Fruit fly (Drosophila melanogaster): Measurements from ENCODE around the gene CG43448.

CG43448 gene

dm6 chr3R:30258991-30259351 lies 21.4 kb upstream of the CG43448 start (continued):
- peak; percentile 92 for TF ChIP-seq acj6 (GFP tag; optimal IDR thresholded peaks at IDR 0.05)
- TF ChIP-seq ss (GFP tag; optimal IDR thresholded peaks at IDR 0.05), result peak; percentile 94 to 95
- TF ChIP-seq dac (GFP tag; optimal IDR thresholded peaks at IDR 0.05), result peak; percentile 47
- peak; percentile 71 for TF ChIP-seq CG4318 (GFP tag; optimal IDR thresholded peaks at IDR 0.05)
- peak; percentile 87 for TF ChIP-seq CG7368 (GFP tag; optimal IDR thresholded peaks at IDR 0.05)
- peak; percentile 94 for TF ChIP-seq Sox14 (GFP tag; optimal IDR thresholded peaks at IDR 0.05)
- TF ChIP-seq svp (GFP tag), result peak; percentile 98
- TF ChIP-seq Gug (GFP tag; IDR thresholded peaks at IDR 0.05), result peak; percentile 70
- TF ChIP-seq Hr38 (GFP tag; optimal IDR thresholded peaks at IDR 0.05), result no peak
- TF ChIP-seq CG8319 (GFP tag; optimal IDR thresholded peaks at IDR 0.05), result peak; percentile 83
- peak; percentile 93 for TF ChIP-seq CG10631 (GFP tag; optimal IDR thresholded peaks at IDR 0.05)
- peak; percentile 85 for TF ChIP-seq CG15336 (GFP tag; IDR thresholded peaks at IDR 0.05)
- TF ChIP-seq CG6276 (GFP tag; optimal IDR thresholded peaks at IDR 0.05), result peak; percentile 48
- no peak for TF ChIP-seq fkh (GFP tag; optimal IDR thresholded peaks at IDR 0.05)
- TF ChIP-seq fd59A (GFP tag; optimal IDR thresholded peaks at IDR 0.05), result peak; percentile 95
- peak; percentile 74 for TF ChIP-seq CG6854 (GFP tag; optimal IDR thresholded peaks at IDR 0.05)
- peak; percentile 94 for TF ChIP-seq CG10669 (GFP tag; optimal IDR thresholded peaks at IDR 0.05)
- peak; percentile 96 for TF ChIP-seq Ets96B (tag; optimal IDR thresholded peaks at IDR 0.05)
- peak; percentile 86 for TF ChIP-seq Eip93F (GFP tag; optimal IDR thresholded peaks at IDR 0.05)

- peak; percentile 73 for TF ChIP-seq dsx (GFP tag; optimal IDR thresholded peaks at IDR 0.05; ENCODE audit: poor library complexity, severe bottlenecking)
- TF ChIP-seq net (GFP tag; optimal IDR thresholded peaks at IDR 0.05), result peak; percentile 52
- peak; percentile 83 for TF ChIP-seq CG31627 (GFP tag; optimal IDR thresholded peaks at IDR 0.05)
- peak; percentile 91 for TF ChIP-seq svp (GFP tag)
- TF ChIP-seq CG6854 (GFP tag; optimal IDR thresholded peaks at IDR 0.05), result peak; percentile 1
- peak; percentile 80 for TF ChIP-seq achi (GFP tag; optimal IDR thresholded peaks at IDR 0.05)
- peak; percentile 44; the same call in 1 of the 3 replicates for TF ChIP-seq eg (GFP tag; IDR thresholded peaks at IDR 0.05)
- peak; percentile 96 for TF ChIP-seq Ets96B (tag; optimal IDR thresholded peaks at IDR 0.05)
- TF ChIP-seq Sox102F (GFP tag; optimal IDR thresholded peaks at IDR 0.05), result peak; percentile 79
- peak; percentile 65 for TF ChIP-seq CG32006 (GFP tag; optimal IDR thresholded peaks at IDR 0.05)
- peak; percentile 78 for TF ChIP-seq CG16779 (tag; optimal IDR thresholded peaks at IDR 0.05)
- peak; percentile 36; the same call in 1 of the 2 replicates for TF ChIP-seq Gug (GFP tag; IDR thresholded peaks at IDR 0.05)
- peak; percentile 80 for TF ChIP-seq CG10669 (GFP tag; optimal IDR thresholded peaks at IDR 0.05)
- TF ChIP-seq CG6276 (GFP tag; optimal IDR thresholded peaks at IDR 0.05), result no peak
- peak; percentile 84 for TF ChIP-seq OdsH (GFP tag; optimal IDR thresholded peaks at IDR 0.05)
- TF ChIP-seq spab (GFP tag; optimal IDR thresholded peaks at IDR 0.05), result peak; percentile 77
- peak; percentile 86 for TF ChIP-seq lz (GFP tag; optimal IDR thresholded peaks at IDR 0.05)
- peak; percentile 69 for TF ChIP-seq Ets21C (GFP tag; optimal IDR thresholded peaks at IDR 0.05)
- peak; percentile 94 for TF ChIP-seq Met (GFP tag; optimal IDR thresholded peaks at IDR 0.05)
- TF ChIP-seq Sox15 (GFP tag; optimal IDR thresholded peaks at IDR 0.05), result peak; percentile 66
- peak; percentile 86 for TF ChIP-seq CG7368 (GFP tag; optimal IDR thresholded peaks at IDR 0.05)
- TF ChIP-seq salr (GFP tag; optimal IDR thresholded peaks at IDR 0.05), result peak; percentile 47 to 74
- TF ChIP-seq CG3032 (tag; optimal IDR thresholded peaks at IDR 0.05), result peak; percentile 94
- peak; percentile 80 for TF ChIP-seq CG8319 (GFP tag; optimal IDR thresholded peaks at IDR 0.05)
- no peak for TF ChIP-seq CG11294 (GFP tag; IDR thresholded peaks at IDR 0.05)
- TF ChIP-seq Sox14 (GFP tag; optimal IDR thresholded peaks at IDR 0.05), result peak; percentile 81
- peak; percentile 68 for TF ChIP-seq Hr4 (GFP tag; optimal IDR thresholded peaks at IDR 0.05)
- peak; percentile 73 for TF ChIP-seq vri (GFP tag; optimal IDR thresholded peaks at IDR 0.05)
- peak; percentile 20 for TF ChIP-seq Eip93F (GFP tag; optimal IDR thresholded peaks at IDR 0.05)
- TF ChIP-seq Hr38 (GFP tag; optimal IDR thresholded peaks at IDR 0.05), result no peak
- TF ChIP-seq CG34406 (GFP tag; optimal IDR thresholded peaks at IDR 0.05), result peak; percentile 82
- TF ChIP-seq fkh (GFP tag; optimal IDR thresholded peaks at IDR 0.05), result no peak
- TF ChIP-seq cyc (GFP tag; optimal IDR thresholded peaks at IDR 0.05), result peak; percentile 80
- peak; percentile 66 for TF ChIP-seq CG11902 (GFP tag; optimal IDR thresholded peaks at IDR 0.05)
- peak; percentile 55 for TF ChIP-seq CG4318 (GFP tag; optimal IDR thresholded peaks at IDR 0.05)
- peak; percentile 73 for TF ChIP-seq CG1621 (tag; optimal IDR thresholded peaks at IDR 0.05)
- TF ChIP-seq CG11762 (GFP tag; optimal IDR thresholded peaks at IDR 0.05; ENCODE audit: insufficient read depth), result peak; percentile 59
- peak; percentile 75 for TF ChIP-seq Hr39 (GFP tag; optimal IDR thresholded peaks at IDR 0.05)
- peak; percentile 97 for TF ChIP-seq Blimp-1 (GFP tag; optimal IDR thresholded peaks at IDR 0.05)
- TF ChIP-seq fd85E (GFP tag; optimal IDR thresholded peaks at IDR 0.05), result peak; percentile 61
- peak; percentile 69 for TF ChIP-seq CG15336 (GFP tag; IDR thresholded peaks at IDR 0.05)
- peak; percentile 84 for TF ChIP-seq acj6 (GFP tag; optimal IDR thresholded peaks at IDR 0.05)
These were observed 20.9 kb upstream of the CG43448 start for dm6 chr3R:30258298-30258990.
